Fruit fly (Drosophila melanogaster) S2 (cell line): Measurements from ENCODE around the gene Faf2.

Source experiments
- CG8478 ChIP-seq: fragments of >200 bp; optimal IDR thresholded peaks from 2 replicates; lab custom pipeline; 2018
- CTCF ChIP-seq, 2 experiments: fragments of >200 bp; optimal IDR thresholded peaks; 2 replicates each; lab custom pipeline; 2018

DNA sequence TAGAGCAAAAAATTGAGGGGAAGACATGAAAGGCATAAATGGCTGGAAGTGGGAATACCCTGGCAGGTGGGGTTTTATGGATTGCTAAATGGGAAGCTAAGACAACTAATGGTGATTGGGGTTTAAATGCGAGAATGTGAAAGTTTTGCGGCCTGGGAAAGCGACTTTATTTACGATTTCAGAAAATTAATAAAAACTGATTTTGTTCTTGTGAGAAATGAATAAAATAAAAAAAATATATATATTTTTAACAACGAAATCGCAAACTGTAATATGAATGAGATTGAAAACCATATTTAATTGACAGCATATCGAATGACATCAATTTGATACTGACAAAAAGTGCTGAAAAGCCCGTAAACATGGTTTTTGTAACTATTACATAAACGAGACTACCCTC is 42.8 kb upstream of the Faf2 start:
- TF ChIP-seq CTCF (optimal IDR thresholded peaks at IDR 0.05; lab: Kevin White, UChicago): no peak
- no peak for TF ChIP-seq CG8478 (lab: Kevin White, UChicago)
